Fruit fly (Drosophila melanogaster) whole organism: ENCODE results near the gene Idua.

Experiments
- CG8478 ChIP-seq: fragments of >200 bp; optimal IDR thresholded peaks from 2 replicates; lab custom pipeline; 2018; ENCODE audit warnings: inconsistent platforms
- Dll ChIP-seq: fragments of >200 bp; optimal IDR thresholded peaks from 2 replicates; lab custom pipeline; 2017
- EcR ChIP-seq, 2 experiments: fragments of >200 bp; optimal IDR thresholded peaks; 2 replicates each; lab custom pipeline; 2017; ENCODE audit warnings: missing biosample characterization in 2 of 2, missing genetic modification characterization in 2 of 2, missing genetic modification reagents in 2 of 2
- pan ChIP-seq: fragments of >200 bp; optimal IDR thresholded peaks from 2 replicates; lab custom pipeline; 2017
- psq ChIP-seq: fragments of >200 bp; optimal IDR thresholded peaks from 2 replicates; lab custom pipeline; 2017
- usp ChIP-seq: fragments of >200 bp; optimal IDR thresholded peaks from 2 replicates; lab custom pipeline; 2017; ENCODE audit warnings: missing biosample characterization, missing genetic modification characterization, mixed read lengths

Idua gene

dm6 chr2L:11106562-11106962 is 6.3 kb downstream of the Idua start, which contains the start of gene Reps:
Gene Reps, minus strand, starts transcription at chr2L:11106645.
- TF ChIP-seq EcR (GFP tag; optimal IDR thresholded peaks at IDR 0.05; lab: Kevin White, UChicago) (no peak), usp (GFP tag; lab: Kevin White, UChicago) (no peak), CG8478 (lab: Kevin White, UChicago) (no peak), psq (lab: Kevin White, UChicago) (no peak), pan (lab: Kevin White, UChicago) (no peak), Dll (lab: Kevin White, UChicago) (no peak)

dm6 chr2L:11105320-11105719 is 7.5 kb downstream of the Idua start:
- TF ChIP-seq pan (lab: Kevin White, UChicago) (no peak), Dll (lab: Kevin White, UChicago) (no peak), EcR (GFP tag; optimal IDR thresholded peaks at IDR 0.05; lab: Kevin White, UChicago) (no peak), CG8478 (lab: Kevin White, UChicago) (no peak), psq (lab: Kevin White, UChicago) (no peak), usp (GFP tag; lab: Kevin White, UChicago) (no peak)

dm6 chr2L:11100516-11101061 is 12.3 kb downstream of the Idua start, which contains the start of gene Ge-1:
Gene Ge-1, minus strand, starts transcription at chr2L:11100888.
- TF ChIP-seq EcR (GFP tag; optimal IDR thresholded peaks at IDR 0.05; lab: Kevin White, UChicago) (no peak), pan (lab: Kevin White, UChicago) (no peak), psq (lab: Kevin White, UChicago) (no peak), Dll (lab: Kevin White, UChicago) (no peak), usp (GFP tag; lab: Kevin White, UChicago) (no peak), CG8478 (lab: Kevin White, UChicago) (no peak)

- TF ChIP-seq EcR (GFP tag; optimal IDR thresholded peaks at IDR 0.05; lab: Kevin White, UChicago) (no peak), psq (lab: Kevin White, UChicago) (no peak), pan (lab: Kevin White, UChicago) (no peak), usp (GFP tag; lab: Kevin White, UChicago) (no peak)
These were observed 21.8 kb downstream of the Idua start, which contains the start of gene Wdr59 for dm6 chr2L:11091111-11091510. Gene Wdr59, plus strand, starts transcription at chr2L:11091444.

- no peak for TF ChIP-seq psq (lab: Kevin White, UChicago)
- TF ChIP-seq pan (lab: Kevin White, UChicago), result no peak
- TF ChIP-seq CG8478 (lab: Kevin White, UChicago), result no peak
- TF ChIP-seq usp (GFP tag; lab: Kevin White, UChicago), result no peak
- TF ChIP-seq Dll (lab: Kevin White, UChicago), result no peak
- TF ChIP-seq EcR (GFP tag; optimal IDR thresholded peaks at IDR 0.05; lab: Kevin White, UChicago), result no peak
These were observed 26.4 kb downstream of the Idua start, which contains the start of gene CG16854 for dm6 chr2L:11086357-11086924. Gene CG16854, plus strand, starts transcription at chr2L:11086721.

dm6 chr2L:11085129-11085528 is 27.7 kb downstream of the Idua start, which contains the start of gene AstCC:
Gene AstCC, minus strand, starts transcription at chr2L:11085229.
- TF ChIP-seq Dll (lab: Kevin White, UChicago) (no peak), usp (GFP tag; lab: Kevin White, UChicago) (no peak), EcR (GFP tag; optimal IDR thresholded peaks at IDR 0.05; lab: Kevin White, UChicago) (no peak), pan (lab: Kevin White, UChicago) (no peak), CG8478 (lab: Kevin White, UChicago) (no peak), psq (lab: Kevin White, UChicago) (no peak)

dm6 chr2L:11082025-11082424 is 30.8 kb downstream of the Idua start:
- no peak for TF ChIP-seq usp (GFP tag; lab: Kevin White, UChicago)
- no peak for TF ChIP-seq Dll (lab: Kevin White, UChicago)
- no peak for TF ChIP-seq pan (lab: Kevin White, UChicago)
- TF ChIP-seq psq (lab: Kevin White, UChicago), result no peak
- TF ChIP-seq CG8478 (lab: Kevin White, UChicago), result no peak
- TF ChIP-seq EcR (GFP tag; optimal IDR thresholded peaks at IDR 0.05; lab: Kevin White, UChicago), result no peak

dm6 chr2L:11081337-11081736 is 31.5 kb downstream of the Idua start, which contains the start of gene AstC:
Gene AstC, minus strand, starts transcription at chr2L:11081399.
- no peak for TF ChIP-seq CG8478 (lab: Kevin White, UChicago)
- no peak for TF ChIP-seq usp (GFP tag; lab: Kevin White, UChicago)
- TF ChIP-seq pan (lab: Kevin White, UChicago), result no peak
- no peak for TF ChIP-seq psq (lab: Kevin White, UChicago)
- no peak for TF ChIP-seq Dll (lab: Kevin White, UChicago)
- TF ChIP-seq EcR (GFP tag; optimal IDR thresholded peaks at IDR 0.05; lab: Kevin White, UChicago), result no peak

- TF ChIP-seq psq (lab: Kevin White, UChicago), result no peak
- no peak for TF ChIP-seq EcR (GFP tag; optimal IDR thresholded peaks at IDR 0.05; lab: Kevin White, UChicago)
- no peak for TF ChIP-seq CG8478 (lab: Kevin White, UChicago)
- TF ChIP-seq pan (lab: Kevin White, UChicago), result no peak
- no peak for TF ChIP-seq Dll (lab: Kevin White, UChicago)
- TF ChIP-seq usp (GFP tag; lab: Kevin White, UChicago), result no peak
These were observed 37.7 kb downstream of the Idua start, which contains the start of gene CG43725 for dm6 chr2L:11075114-11075513. Gene CG43725, plus strand, starts transcription at chr2L:11075513.

- TF ChIP-seq psq (lab: Kevin White, UChicago), result no peak
- TF ChIP-seq pan (lab: Kevin White, UChicago), result no peak
- TF ChIP-seq usp (GFP tag; lab: Kevin White, UChicago), result no peak
- no peak for TF ChIP-seq CG8478 (lab: Kevin White, UChicago)
- TF ChIP-seq EcR (GFP tag; optimal IDR thresholded peaks at IDR 0.05; lab: Kevin White, UChicago), result no peak
These were observed 38.9 kb downstream of the Idua start for dm6 chr2L:11073947-11074346.

dm6 chr2L:11072880-11073279 is 40.0 kb downstream of the Idua start:
- TF ChIP-seq CG8478 (lab: Kevin White, UChicago) (no peak), pan (lab: Kevin White, UChicago) (no peak), psq (lab: Kevin White, UChicago) (no peak), EcR (GFP tag; optimal IDR thresholded peaks at IDR 0.05; lab: Kevin White, UChicago) (no peak)
